Worm (Caenorhabditis elegans) whole organism, mixed stage, embryonic: Measurements from ENCODE around the gene rme-1.

ENCODE experiments used
- blmp-1 ChIP-seq: fragments of 150-350 bp; optimal IDR thresholded peaks from 2 replicates; lab custom pipeline; 2014; ENCODE audit warnings: missing biosample characterization, missing genetic modification characterization
- ceh-83 ChIP-seq: fragments of 200-800 bp; sonication (Bioruptor generic); optimal IDR thresholded peaks from 2 replicates; lab custom pipeline; 2018; ENCODE audit warnings: mild to moderate bottlenecking, missing genetic modification characterization, missing compliant biosample characterization
- elt-1 ChIP-seq: sonication (generic microtip); optimal IDR thresholded peaks from 2 replicates; lab custom pipeline; 2017; ENCODE audit warnings: missing genetic modification characterization, mild to moderate bottlenecking, missing compliant biosample characterization, antibody characterized with exemption, moderate library complexity, borderline replicate concordance; ENCODE audit not compliant: insufficient read depth
- elt-3 ChIP-seq: fragments of 150-350 bp; optimal IDR thresholded peaks from 2 replicates; lab custom pipeline; 2014; ENCODE audit warnings: missing biosample characterization, missing genetic modification characterization
- lin-13 ChIP-seq: fragments of 150-350 bp; optimal IDR thresholded peaks from 2 replicates; lab custom pipeline; 2014; ENCODE audit warnings: missing biosample characterization, missing genetic modification characterization
- lsy-2 ChIP-seq: fragments of 150-350 bp; optimal IDR thresholded peaks from 2 replicates; lab custom pipeline; 2014; ENCODE audit warnings: missing biosample characterization, missing genetic modification characterization
- mep-1 ChIP-seq: fragments of 150-350 bp; optimal IDR thresholded peaks from 2 replicates; lab custom pipeline; 2017; ENCODE audit warnings: missing biosample characterization, missing genetic modification reagents, missing genetic modification characterization, inconsistent platforms
- nhr-237 ChIP-seq: fragments of 150-350 bp; optimal IDR thresholded peaks from 2 replicates; lab custom pipeline; 2014; ENCODE audit warnings: missing biosample characterization, missing genetic modification characterization
- nhr-28 ChIP-seq: fragments of 150-350 bp; optimal IDR thresholded peaks from 2 replicates; lab custom pipeline; 2014; ENCODE audit warnings: missing biosample characterization, missing genetic modification characterization
- pha-4 ChIP-seq: fragments of 150-350 bp; optimal IDR thresholded peaks from 2 replicates; lab custom pipeline; 2018; ENCODE audit warnings: missing biosample characterization, missing genetic modification reagents, missing genetic modification characterization
- snpc-4 ChIP-seq: fragments of 150-350 bp; optimal IDR thresholded peaks from 2 replicates; lab custom pipeline; 2014; ENCODE audit warnings: missing biosample characterization, missing genetic modification characterization
- unc-62 ChIP-seq: fragments of 150-350 bp; optimal IDR thresholded peaks from 2 replicates; lab custom pipeline; 2014; ENCODE audit warnings: missing biosample characterization, missing genetic modification reagents, missing genetic modification characterization
- ztf-11 ChIP-seq: fragments of 150-350 bp; optimal IDR thresholded peaks from 2 replicates; lab custom pipeline; 2014; ENCODE audit warnings: missing biosample characterization, missing genetic modification characterization

ce11 chrV:6226530-6227125 lies 17.9 kb downstream of the rme-1 start, which contains the start of gene W06H8.6:
- TF ChIP-seq ceh-83 (no peak), blmp-1 (no peak), ztf-11 (tag; lab: Kevin White, UChicago) (no peak), elt-1 (tag; lab: Kevin White, UChicago) (no peak), lsy-2 (tag; lab: Kevin White, UChicago) (no peak), snpc-4 (tag; lab: Kevin White, UChicago) (no peak), elt-3 (tag; lab: Kevin White, UChicago) (no peak), mep-1 (tag; lab: Kevin White, UChicago) (no peak), lin-13 (tag; lab: Kevin White, UChicago) (no peak), nhr-237 (tag; lab: Kevin White, UChicago) (no peak), unc-62 (GFP tag; lab: Kevin White, UChicago) (no peak), nhr-28 (tag; lab: Kevin White, UChicago) (no peak), pha-4 (tag; lab: Kevin White, UChicago) (no peak)
